Fruit fly (Drosophila melanogaster): ENCODE results near the gene CG4198.

CG4198 gene

dm6 chrX:5364031-5364430 is 51.0 kb downstream of the CG4198 start (continued):
- no peak for TF ChIP-seq CG10147 (GFP tag; optimal IDR thresholded peaks at IDR 0.05)
- peak; percentile 34 to 65 for TF ChIP-seq Trl (optimal IDR thresholded peaks at IDR 0.05)
- no peak for TF ChIP-seq Trl (GFP tag; optimal IDR thresholded peaks at IDR 0.05)
- no peak for TF ChIP-seq stwl (tag; optimal IDR thresholded peaks at IDR 0.05)
- no peak for TF ChIP-seq dysf (GFP tag; IDR thresholded peaks at IDR 0.05)
- no peak for TF ChIP-seq Lpt (GFP tag; optimal IDR thresholded peaks at IDR 0.05)
- TF ChIP-seq CG2129 (GFP tag; IDR thresholded peaks at IDR 0.05; ENCODE audit: partially characterized antibody), result no peak
- TF ChIP-seq CG12299 (tag; optimal IDR thresholded peaks at IDR 0.05), result no peak
- peak; percentile 61 for TF ChIP-seq CG1832 (GFP tag; optimal IDR thresholded peaks at IDR 0.05)
- TF ChIP-seq Spps (tag; optimal IDR thresholded peaks at IDR 0.05), result no peak
- no peak for TF ChIP-seq sqz (GFP tag; optimal IDR thresholded peaks at IDR 0.05)
- no peak for TF ChIP-seq tgo (GFP tag; IDR thresholded peaks at IDR 0.05)
- no peak for TF ChIP-seq repo (GFP tag; optimal IDR thresholded peaks at IDR 0.05)
- TF ChIP-seq ewg (GFP tag; optimal IDR thresholded peaks at IDR 0.05), result peak; percentile 23
- no peak for TF ChIP-seq Drgx (GFP tag; IDR thresholded peaks at IDR 0.05)
- no peak for TF ChIP-seq tx (GFP tag; optimal IDR thresholded peaks at IDR 0.05)
- TF ChIP-seq CG33213 (GFP tag; optimal IDR thresholded peaks at IDR 0.05), result no peak
- TF ChIP-seq CG13424 (tag; optimal IDR thresholded peaks at IDR 0.05), result no peak
